Fruit fly (Drosophila melanogaster) whole organism, embryonic: ENCODE results near the gene CG9471.

Experiments
- Adf1 ChIP-seq: fragments of 200-800 bp; sonication (Bioruptor generic); IDR thresholded peaks from 2 replicates; pipeline ENCODE4 v1.3.6; 2022; ENCODE audit warnings: missing biosample characterization, missing genetic modification characterization
- B-H2 ChIP-seq: fragments of 200-800 bp; sonication (Bioruptor generic); optimal IDR thresholded peaks from 2 replicates; lab custom pipeline; 2018; ENCODE audit warnings: missing biosample characterization, mild to moderate bottlenecking, missing genetic modification characterization
- C15 ChIP-seq: fragments of 200-800 bp; sonication (Bioruptor generic); IDR thresholded peaks from 3 replicates; pipeline ENCODE4 v1.3.6; 2022; ENCODE audit warnings: missing biosample characterization, missing genetic modification characterization
- CG10543 ChIP-seq: fragments of 200-800 bp; sonication (Bioruptor generic); optimal IDR thresholded peaks from 3 replicates; lab custom pipeline; 2017; ENCODE audit warnings: missing biosample characterization, mild to moderate bottlenecking, missing genetic modification characterization, moderate library complexity
- CG13287 ChIP-seq: fragments of 200-800 bp; sonication (Bioruptor generic); IDR thresholded peaks from 2 replicates; pipeline ENCODE4 v1.3.6; 2022; ENCODE audit warnings: missing biosample characterization, missing genetic modification characterization; ENCODE audit not compliant: partially characterized antibody
- CG15514 ChIP-seq: fragments of 200-800 bp; sonication (Bioruptor generic); optimal IDR thresholded peaks from 3 replicates; lab custom pipeline; 2017; ENCODE audit warnings: missing biosample characterization, missing genetic modification characterization, mild to moderate bottlenecking, moderate library complexity, missing genetic modification reagents
- CG1603 ChIP-seq: fragments of 200-800 bp; sonication (Bioruptor generic); optimal IDR thresholded peaks from 2 replicates; lab custom pipeline; 2019; ENCODE audit warnings: missing biosample characterization, mild to moderate bottlenecking, missing genetic modification characterization, moderate library complexity
- CG2202 ChIP-seq: fragments of 200-800 bp; sonication (Bioruptor generic); optimal IDR thresholded peaks from 2 replicates; lab custom pipeline; 2018; ENCODE audit warnings: missing biosample characterization, mild to moderate bottlenecking, missing genetic modification characterization
- CG2875 ChIP-seq: fragments of 200-800 bp; sonication (Bioruptor generic); optimal IDR thresholded peaks from 2 replicates; lab custom pipeline; 2017; ENCODE audit warnings: missing biosample characterization, mild to moderate bottlenecking, missing genetic modification characterization, missing genetic modification reagents
- CG3281 ChIP-seq: fragments of 200-800 bp; sonication (Bioruptor generic); optimal IDR thresholded peaks from 3 replicates; lab custom pipeline; 2017; ENCODE audit warnings: missing biosample characterization, mild to moderate bottlenecking, missing genetic modification characterization
- CG3726 ChIP-seq: fragments of 200-800 bp; sonication (Bioruptor generic); IDR thresholded peaks from 3 replicates; pipeline ENCODE4, ENCODE4 v1.3.6; 2022; ENCODE audit warnings: missing biosample characterization, missing genetic modification characterization
- CG3847 ChIP-seq: fragments of 200-800 bp; sonication (Bioruptor generic); IDR thresholded peaks from 2 replicates; pipeline ENCODE4 v1.3.6; 2022; ENCODE audit warnings: missing biosample characterization, missing genetic modification characterization
- CG6175 ChIP-seq: fragments of 200-800 bp; sonication (Bioruptor generic); IDR thresholded peaks from 3 replicates; pipeline ENCODE4 v1.3.6; 2022; ENCODE audit warnings: missing biosample characterization, missing genetic modification characterization
- CG6683 ChIP-seq: fragments of 200-800 bp; sonication (Bioruptor generic); optimal IDR thresholded peaks from 2 replicates; lab custom pipeline; 2017; ENCODE audit warnings: missing biosample characterization, mild to moderate bottlenecking, missing genetic modification characterization, missing genetic modification reagents
- CG6765 ChIP-seq: fragments of 200-800 bp; sonication (Bioruptor generic); optimal IDR thresholded peaks from 3 replicates; lab custom pipeline; 2017; ENCODE audit warnings: missing biosample characterization, mild to moderate bottlenecking, missing genetic modification characterization
- CG9215 ChIP-seq: fragments of 200-800 bp; sonication (Bioruptor generic); IDR thresholded peaks from 2 replicates; pipeline ENCODE4 v1.3.6; 2022; ENCODE audit warnings: missing biosample characterization, missing genetic modification characterization
- Dek ChIP-seq: fragments of 200-800 bp; sonication (Bioruptor generic); optimal IDR thresholded peaks from 3 replicates; lab custom pipeline; 2019; ENCODE audit warnings: missing biosample characterization, mild to moderate bottlenecking, missing genetic modification characterization, moderate library complexity
- E2f2 ChIP-seq: fragments of 200-800 bp; sonication (Bioruptor generic); IDR thresholded peaks from 2 replicates; pipeline ENCODE4 v1.3.6; 2022; ENCODE audit warnings: missing biosample characterization, missing genetic modification characterization
- Ets65A ChIP-seq: fragments of 200-800 bp; sonication (Bioruptor generic); peaks from one replicate; lab custom pipeline; 2016; ENCODE audit warnings: missing biosample characterization, missing genetic modification characterization
- Fer1 ChIP-seq: fragments of 200-800 bp; sonication (Bioruptor generic); optimal IDR thresholded peaks from 2 replicates; lab custom pipeline; 2017; ENCODE audit warnings: missing biosample characterization, mild to moderate bottlenecking, missing genetic modification characterization
- HLH4C ChIP-seq: fragments of 200-800 bp; sonication (Bioruptor generic); IDR thresholded peaks from 3 replicates; pipeline ENCODE4 v1.3.6; 2022; ENCODE audit warnings: missing biosample characterization, missing genetic modification characterization; ENCODE audit not compliant: partially characterized antibody
- Hand ChIP-seq: fragments of 200-800 bp; sonication (Bioruptor generic); optimal IDR thresholded peaks from 2 replicates; lab custom pipeline; 2017; ENCODE audit warnings: mild to moderate bottlenecking, missing biosample characterization, missing genetic modification reagents, missing genetic modification characterization
- MBD-R2 ChIP-seq: fragments of 200-800 bp; sonication (Bioruptor generic); IDR thresholded peaks from 2 replicates; pipeline ENCODE4 v1.3.6; 2022; ENCODE audit warnings: missing biosample characterization, missing genetic modification characterization
- MESR4 ChIP-seq: fragments of 200-800 bp; sonication (Bioruptor generic); optimal IDR thresholded peaks from 2 replicates; lab custom pipeline; 2018; ENCODE audit warnings: missing biosample characterization, mild to moderate bottlenecking, missing genetic modification characterization, moderate library complexity
- MTF-1 ChIP-seq: fragments of 200-800 bp; sonication (Bioruptor generic); optimal IDR thresholded peaks from 2 replicates; lab custom pipeline; 2018; ENCODE audit warnings: missing biosample characterization, mild to moderate bottlenecking, missing genetic modification characterization, borderline replicate concordance
- Mad ChIP-seq: fragments of 200-800 bp; sonication (Bioruptor generic); optimal IDR thresholded peaks from 2 replicates; lab custom pipeline; 2016; ENCODE audit warnings: missing biosample characterization, missing genetic modification characterization
- Med ChIP-seq: fragments of 200-800 bp; sonication (Bioruptor generic); peaks from one replicate; lab custom pipeline; 2016; ENCODE audit warnings: missing biosample characterization, missing genetic modification characterization, mild to moderate bottlenecking, inconsistent platforms, moderate library complexity
- Myb ChIP-seq: fragments of 200-800 bp; sonication (Bioruptor generic); optimal IDR thresholded peaks from 2 replicates; lab custom pipeline; 2016; ENCODE audit warnings: missing biosample characterization, missing genetic modification characterization
- NC2β ChIP-seq: fragments of 200-800 bp; sonication (Bioruptor generic); optimal IDR thresholded peaks from 2 replicates; lab custom pipeline; 2016; ENCODE audit warnings: missing biosample characterization, missing genetic modification characterization
- Opbp ChIP-seq: fragments of 200-800 bp; sonication (Bioruptor generic); IDR thresholded peaks from 3 replicates; pipeline ENCODE4 v1.3.6; 2022; ENCODE audit warnings: missing biosample characterization, missing genetic modification characterization; ENCODE audit not compliant: partially characterized antibody
- Ptx1 ChIP-seq: fragments of 200-800 bp; sonication (Bioruptor generic); IDR thresholded peaks from 2 replicates; pipeline ENCODE4 v1.3.6; 2022; ENCODE audit warnings: missing biosample characterization, missing genetic modification characterization
- Six4 ChIP-seq: fragments of 200-800 bp; sonication (Bioruptor generic); optimal IDR thresholded peaks from 2 replicates; lab custom pipeline; 2016; ENCODE audit warnings: missing biosample characterization, missing genetic modification characterization
- amos ChIP-seq: fragments of 200-800 bp; sonication (Bioruptor generic); IDR thresholded peaks from 2 replicates; pipeline ENCODE4 v1.3.6; 2022; ENCODE audit warnings: missing biosample characterization, missing genetic modification characterization; ENCODE audit not compliant: partially characterized antibody
- bigmax ChIP-seq: fragments of 200-800 bp; sonication (Bioruptor generic); optimal IDR thresholded peaks from 2 replicates; lab custom pipeline; 2018; ENCODE audit warnings: missing biosample characterization, mild to moderate bottlenecking, missing genetic modification characterization
- caup ChIP-seq: fragments of 200-800 bp; sonication (Bioruptor generic); optimal IDR thresholded peaks from 3 replicates; lab custom pipeline; 2017; ENCODE audit warnings: missing biosample characterization, mild to moderate bottlenecking, missing genetic modification characterization, moderate library complexity; ENCODE audit not compliant: severe bottlenecking
- chinmo ChIP-seq: fragments of 200-800 bp; sonication (Bioruptor generic); IDR thresholded peaks from 4 replicates; pipeline ENCODE4 v1.3.6; 2022; ENCODE audit warnings: missing biosample characterization, missing genetic modification characterization; ENCODE audit not compliant: partially characterized antibody
- ewg ChIP-seq: fragments of 200-800 bp; sonication (Bioruptor generic); optimal IDR thresholded peaks from 3 replicates; lab custom pipeline; 2017; ENCODE audit warnings: mild to moderate bottlenecking, missing biosample characterization, missing genetic modification reagents, missing genetic modification characterization
- fd102C ChIP-seq: fragments of 200-800 bp; sonication (Bioruptor generic); optimal IDR thresholded peaks from 2 replicates; lab custom pipeline; 2018; ENCODE audit warnings: missing biosample characterization, mild to moderate bottlenecking, missing genetic modification characterization, moderate library complexity
- lab ChIP-seq: fragments of 200-800 bp; sonication (Bioruptor generic); optimal IDR thresholded peaks from 3 replicates; lab custom pipeline; 2017; ENCODE audit warnings: missing biosample characterization, missing genetic modification characterization, mild to moderate bottlenecking, moderate library complexity, missing genetic modification reagents
- lov ChIP-seq, 2 experiments: fragments of 200-800 bp in 1 of 2; fragments of >200 bp in 1 of 2; sonication (Bioruptor generic) in 1 of 2; IDR thresholded peaks in 1 of 2; optimal IDR thresholded peaks in 1 of 2; 2 replicates in 1 of 2; 3 replicates in 1 of 2; pipeline versions ENCODE4 v1.3.6 to Lab custom; 2017 to 2022; ENCODE audit warnings: missing biosample characterization in 1 of 2, missing genetic modification characterization in 1 of 2
- pb ChIP-seq: fragments of 200-800 bp; sonication (Bioruptor generic); optimal IDR thresholded peaks from 3 replicates; lab custom pipeline; 2016; ENCODE audit warnings: missing biosample characterization, missing genetic modification characterization
- seq ChIP-seq: fragments of 200-800 bp; sonication (Bioruptor generic); IDR thresholded peaks from 2 replicates; pipeline ENCODE4 v1.3.6; 2022; ENCODE audit warnings: missing biosample characterization, missing genetic modification characterization
- stc ChIP-seq: fragments of 200-800 bp; sonication (Bioruptor generic); IDR thresholded peaks from 2 replicates; pipeline ENCODE4 v1.3.6; 2022; ENCODE audit warnings: missing biosample characterization, missing genetic modification characterization
- tll ChIP-seq, 2 experiments: fragments of 200-800 bp in 1 of 2; fragments of >200 bp in 1 of 2; sonication (Bioruptor generic) in 1 of 2; optimal IDR thresholded peaks; 2 replicates each; lab custom pipeline; 2017 to 2019; ENCODE audit warnings: missing biosample characterization in 2 of 2, missing genetic modification characterization in 2 of 2, mild to moderate bottlenecking in 1 of 2, moderate library complexity in 1 of 2
- tna ChIP-seq: fragments of 200-800 bp; sonication (Bioruptor generic); IDR thresholded peaks from 2 replicates; pipeline ENCODE4 v1.3.6; 2022; ENCODE audit warnings: missing biosample characterization, missing genetic modification characterization; ENCODE audit not compliant: partially characterized antibody
- z ChIP-seq: fragments of 200-800 bp; sonication (Bioruptor generic); IDR thresholded peaks from 3 replicates; pipeline ENCODE4 v1.3.6; 2022; ENCODE audit warnings: missing biosample characterization, missing genetic modification characterization

Gene CG9471

DNA sequence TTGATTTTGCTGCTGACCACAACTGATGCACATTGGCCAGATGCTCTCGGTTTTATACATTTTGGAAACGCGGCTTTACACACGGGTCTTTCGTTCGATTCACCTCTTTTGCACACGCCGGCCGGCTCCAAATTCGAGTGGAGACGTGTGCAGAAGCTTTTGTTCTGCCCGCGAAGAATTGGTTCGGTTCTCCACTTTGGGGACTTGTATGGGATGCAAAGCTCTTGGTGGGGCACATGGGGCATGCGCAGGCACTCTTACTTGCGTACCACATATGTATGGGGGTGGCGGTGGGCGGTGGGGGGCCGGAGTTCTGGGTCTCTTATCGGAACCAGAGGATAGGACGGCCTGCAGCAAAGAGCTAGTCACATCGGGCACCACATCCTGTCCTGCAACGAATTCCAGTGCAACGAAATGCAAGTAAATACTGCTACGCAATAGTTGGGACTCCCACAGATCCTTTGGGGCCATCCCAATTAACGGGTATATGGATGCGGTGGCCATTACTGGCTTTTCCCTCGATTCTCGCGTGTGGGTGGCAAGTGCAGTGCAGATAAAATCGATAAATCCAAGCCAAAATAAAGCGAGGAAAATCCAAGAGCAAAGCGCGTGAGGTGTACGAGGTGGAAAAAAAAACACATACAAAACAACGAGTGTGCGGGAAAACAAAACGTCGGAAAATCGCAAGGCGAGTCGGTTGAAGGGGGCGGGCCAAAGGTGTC, 13.2 kb upstream of the CG9471 start, which contains the start of the genes MtnA and CG8500 (continued):
- peak; percentile 19; the same call in 1 of the 2 replicates for TF ChIP-seq tna (GFP tag; lab: Robert Waterston, UW)
- peak; percentile 8 for TF ChIP-seq CG3281
- peak; percentile 96 for TF ChIP-seq CG15514
- TF ChIP-seq tll (GFP tag; optimal IDR thresholded peaks at IDR 0.05; lab: Kevin White, UChicago), result no peak
- TF ChIP-seq B-H2 (GFP tag; lab: Kevin White, UChicago), result peak; percentile 15
- TF ChIP-seq seq (GFP tag; lab: Robert Waterston, UW), result peak; percentile 31; the same call in 1 of the 2 replicates
- 0 out of 3 replicates have a peak, but pooled peaks have one; percentile 24 for TF ChIP-seq Opbp
- no peak for TF ChIP-seq Six4 (GFP tag; lab: Kevin White, UChicago)
- TF ChIP-seq CG3726 (GFP tag; lab: Robert Waterston, UW), result no peak
- TF ChIP-seq MTF-1, result peak; percentile 100
- TF ChIP-seq Dek (tag; lab: Kevin White, UChicago), result peak; percentile 53
- peak; percentile 77 for TF ChIP-seq Ets65A
- no peak for TF ChIP-seq NC2β (GFP tag; lab: Kevin White, UChicago)
- TF ChIP-seq Med (GFP tag; lab: Kevin White, UChicago), result peak; percentile 81
- TF ChIP-seq CG3847 (GFP tag; lab: Robert Waterston, UW), result 0 out of 2 replicates have a peak, but pooled peaks have one; percentile 7
- peak; percentile 99 for TF ChIP-seq ewg (GFP tag; lab: Kevin White, UChicago)
- peak; percentile 55; the same call in 1 of the 2 replicates for TF ChIP-seq MBD-R2 (GFP tag; lab: Robert Waterston, UW)
- peak; percentile 4 for TF ChIP-seq Hand (GFP tag; lab: Kevin White, UChicago)
- 0 out of 4 replicates have a peak, but pooled peaks have one; percentile 65 for TF ChIP-seq chinmo (GFP tag; lab: Robert Waterston, UW)
- TF ChIP-seq z (GFP tag; lab: Robert Waterston, UW), result no peak
- TF ChIP-seq CG1603 (tag; lab: Kevin White, UChicago), result no peak
- TF ChIP-seq CG6765 (GFP tag; lab: Kevin White, UChicago), result no peak
- peak; percentile 23 for TF ChIP-seq MESR4
- TF ChIP-seq Myb (GFP tag; lab: Kevin White, UChicago), result no peak
- TF ChIP-seq bigmax, result peak; percentile 12
- peak; percentile 37 for TF ChIP-seq CG10543 (GFP tag; lab: Kevin White, UChicago)
- peak; percentile 51 for TF ChIP-seq lab (GFP tag; lab: Kevin White, UChicago)
- 0 out of 2 replicates have a peak, but pooled peaks have one; percentile 16 for TF ChIP-seq stc
- peak; percentile 13 for TF ChIP-seq caup (GFP tag; lab: Kevin White, UChicago)
- no peak for TF ChIP-seq CG2875
- TF ChIP-seq lov (optimal IDR thresholded peaks at IDR 0.05; lab: Kevin White, UChicago), result no peak
- TF ChIP-seq lov (GFP tag; IDR thresholded peaks at IDR 0.05; lab: Robert Waterston, UW), result 0 out of 3 replicates have a peak, but pooled peaks have one; percentile 19
- TF ChIP-seq CG13287 (GFP tag; lab: Robert Waterston, UW), result peak; percentile 51
- TF ChIP-seq CG9215 (GFP tag; lab: Robert Waterston, UW), result no peak
- TF ChIP-seq HLH4C (GFP tag; lab: Robert Waterston, UW), result 0 out of 3 replicates have a peak, but pooled peaks have one; percentile 24
- TF ChIP-seq CG6175 (GFP tag; lab: Robert Waterston, UW), result peak; percentile 78; the same call in 2 of the 3 replicates
- TF ChIP-seq fd102C (GFP tag; lab: Kevin White, UChicago), result no peak
- TF ChIP-seq Fer1 (GFP tag; lab: Kevin White, UChicago), result peak; percentile 55
- no peak for TF ChIP-seq Mad
- TF ChIP-seq pb (GFP tag; lab: Kevin White, UChicago), result no peak
- TF ChIP-seq E2f2 (GFP tag; lab: Robert Waterston, UW), result peak; percentile 68
- 0 out of 2 replicates have a peak, but pooled peaks have one; percentile 12 for TF ChIP-seq Ptx1 (GFP tag; lab: Robert Waterston, UW)
- peak; percentile 11 for TF ChIP-seq CG6683 (GFP tag; lab: Kevin White, UChicago)
- TF ChIP-seq C15 (GFP tag; lab: Robert Waterston, UW), result no peak
- peak; percentile 44; the same call in 1 of the 2 replicates for TF ChIP-seq amos
- TF ChIP-seq Adf1 (GFP tag; lab: Robert Waterston, UW), result peak; percentile 45; the same call in 1 of the 2 replicates
- TF ChIP-seq CG2202 (tag; lab: Kevin White, UChicago), result no peak
